Worm (Caenorhabditis elegans) whole organism, young adult: ENCODE results near the gene cyn-17.

Experiments
- F39B2.1 ChIP-seq: fragments of 200-800 bp; sonication (Bioruptor generic); IDR thresholded peaks from 2 replicates; pipeline ENCODE4 v1.3.6; 2022; ENCODE audit warnings: missing genetic modification reagents, missing genetic modification characterization, missing compliant biosample characterization
- F52B5.7 ChIP-seq: sonication (generic microtip); optimal IDR thresholded peaks from 2 replicates; lab custom pipeline; 2016; ENCODE audit warnings: mild to moderate bottlenecking, missing genetic modification characterization, missing compliant biosample characterization
- madf-8 ChIP-seq: fragments of 200-800 bp; sonication (Bioruptor generic); conservative IDR thresholded peaks from 2 replicates; pipeline ENCODE4 v1.3.6; 2022; ENCODE audit warnings: missing genetic modification reagents, missing genetic modification characterization, missing compliant biosample characterization

DNA sequence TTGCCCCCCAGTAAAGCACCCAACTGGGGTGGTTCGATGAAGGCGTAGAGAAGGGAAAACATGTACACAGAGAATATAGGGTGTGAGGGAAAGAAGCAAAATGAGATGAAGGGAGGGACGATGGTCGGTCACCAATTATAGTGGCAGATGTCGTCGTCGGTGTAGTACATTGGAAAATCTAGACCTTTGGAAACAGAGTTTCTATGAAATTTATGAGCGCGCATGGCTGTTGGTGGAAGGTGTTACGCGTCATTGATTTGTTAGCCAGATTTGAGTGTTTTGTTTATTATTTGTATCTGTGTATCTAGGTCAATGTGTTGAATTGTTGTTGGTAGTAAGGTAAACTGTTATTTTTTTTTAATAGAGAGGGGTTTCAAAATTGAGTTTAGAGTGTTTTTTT, 47.3 kb downstream of the cyn-17 start:
- no peak for TF ChIP-seq madf-8
- TF ChIP-seq F39B2.1 (GFP tag; lab: Robert Waterston, UW): no peak
- no peak for TF ChIP-seq F52B5.7 (tag; lab: Kevin White, UChicago)
